Fruit fly (Drosophila melanogaster): Measurements from ENCODE around the gene alphaTub85E.

The alphaTub85E gene

dm6 chr3R:9767620-9768592, 34.9 kb upstream of the alphaTub85E start, which contains the start of gene Naa80 (continued):
- TF ChIP-seq gro (GFP tag; optimal IDR thresholded peaks at IDR 0.05) (peak; percentile 90), CG9727 (GFP tag; optimal IDR thresholded peaks at IDR 0.05) (peak; percentile 24), p53 (GFP tag; optimal IDR thresholded peaks at IDR 0.05) (peak; percentile 67), CG2712 (tag; optimal IDR thresholded peaks at IDR 0.05) (peak; percentile 35), Vsx1 (GFP tag; optimal IDR thresholded peaks at IDR 0.05) (no peak), caup (GFP tag; optimal IDR thresholded peaks at IDR 0.05; ENCODE audit: severe bottlenecking) (peak; percentile 76), CG3838 (GFP tag; optimal IDR thresholded peaks at IDR 0.05) (no peak), unc-4 (GFP tag; IDR thresholded peaks at IDR 0.05; ENCODE audit: partially characterized antibody) (no peak; the same call in 1 of the 2 replicates), Bdp1 (GFP tag; optimal IDR thresholded peaks at IDR 0.05) (peak; percentile 58), HmgZ (tag; optimal IDR thresholded peaks at IDR 0.05) (peak; percentile 87), Oaz (GFP tag; IDR thresholded peaks at IDR 0.05) (no peak), CG10431 (GFP tag; optimal IDR thresholded peaks at IDR 0.05) (peak; percentile 20), CG17802 (tag; optimal IDR thresholded peaks at IDR 0.05) (peak; percentile 33), CG4404 (GFP tag; IDR thresholded peaks at IDR 0.05) (0 out of 2 replicates have a peak, but pooled peaks have one; percentile 11), CG4424 (GFP tag; optimal IDR thresholded peaks at IDR 0.05) (peak; percentile 47), Pdp1 (GFP tag; optimal IDR thresholded peaks at IDR 0.05) (peak; percentile 54 to 73), CG13424 (tag; optimal IDR thresholded peaks at IDR 0.05) (peak; percentile 52), CG17361 (GFP tag; IDR thresholded peaks at IDR 0.05) (0 out of 3 replicates have a peak, but pooled peaks have one; percentile 10), Rx (GFP tag; IDR thresholded peaks at IDR 0.05) (peak; percentile 70), CG1603 (tag; optimal IDR thresholded peaks at IDR 0.05) (peak; percentile 84), bigmax (GFP tag; optimal IDR thresholded peaks at IDR 0.05) (peak; percentile 40), ind (GFP tag; optimal IDR thresholded peaks at IDR 0.05) (peak; percentile 72), Aef1 (GFP tag; IDR thresholded peaks at IDR 0.05) (peak; percentile 37; the same call in 1 of the 3 replicates), H2.0 (GFP tag; IDR thresholded peaks at IDR 0.05) (peak; percentile 53), CG7839 (tag; optimal IDR thresholded peaks at IDR 0.05) (peak; percentile 54), CG12299 (tag; optimal IDR thresholded peaks at IDR 0.05) (peak; percentile 31), abd-A (tag; optimal IDR thresholded peaks at IDR 0.05) (no peak), Fer3 (tag; optimal IDR thresholded peaks at IDR 0.05) (peak; percentile 45), Gsc (GFP tag; IDR thresholded peaks at IDR 0.05) (no peak), BtbVII (GFP tag; optimal IDR thresholded peaks at IDR 0.05) (peak; percentile 4), CG10147 (GFP tag; optimal IDR thresholded peaks at IDR 0.05) (peak; percentile 37), CG13775 (GFP tag; optimal IDR thresholded peaks at IDR 0.05) (peak; percentile 9), CG2678 (tag; optimal IDR thresholded peaks at IDR 0.05) (no peak), tll (GFP tag; optimal IDR thresholded peaks at IDR 0.05) (peak in 1 of 2 experiments; percentile 32), CG15011 (GFP tag; optimal IDR thresholded peaks at IDR 0.05) (no peak), dmrt11E (tag; optimal IDR thresholded peaks at IDR 0.05) (peak; percentile 16), CG9609 (GFP tag; optimal IDR thresholded peaks at IDR 0.05) (peak; percentile 78), Ets65A (GFP tag) (peak; percentile 95), hkb (optimal IDR thresholded peaks at IDR 0.05) (peak; percentile 81), hkb (GFP tag; IDR thresholded peaks at IDR 0.05) (peak; percentile 37; the same call in 1 of the 2 replicates), Awh (GFP tag; IDR thresholded peaks at IDR 0.05) (no peak), CG34422 (GFP tag; IDR thresholded peaks at IDR 0.05) (peak; percentile 80), gsb-n (tag; optimal IDR thresholded peaks at IDR 0.05) (no peak), CG3163 (GFP tag; optimal IDR thresholded peaks at IDR 0.05) (peak; percentile 67), dati (GFP tag; IDR thresholded peaks at IDR 0.05) (no peak), CG17912 (GFP tag; optimal IDR thresholded peaks at IDR 0.05) (peak; percentile 82), CG10543 (GFP tag; optimal IDR thresholded peaks at IDR 0.05) (peak; percentile 72), CG11696 (GFP tag; IDR thresholded peaks at IDR 0.05) (no peak)

Data from whole organism, embryonic.